Worm (Caenorhabditis elegans) whole organism, early embryonic: ENCODE measurements around the gene Y43F8C.11.
"Not testable (repeated sequence)": the region's sequence is repeated elsewhere in the genome, so short reads cannot be mapped to it uniquely, and the experiment has no call there.

Experiments used
- B0310.2 ChIP-seq: sonication (generic microtip); optimal IDR thresholded peaks from 2 replicates; lab custom pipeline; 2016; ENCODE audit warnings: mild to moderate bottlenecking, missing genetic modification characterization, missing compliant biosample characterization
- F13C5.2 ChIP-seq: sonication (generic microtip); optimal IDR thresholded peaks from 2 replicates; lab custom pipeline; 2017; ENCODE audit warnings: mild to moderate bottlenecking, missing genetic modification characterization, inconsistent platforms, missing compliant biosample characterization
- aly-1 ChIP-seq: sonication (generic microtip); optimal IDR thresholded peaks from 2 replicates; lab custom pipeline; 2016; ENCODE audit warnings: missing genetic modification characterization, missing compliant biosample characterization
- ama-1 ChIP-seq: fragments of 150-350 bp; optimal IDR thresholded peaks from 2 replicates; lab custom pipeline; 2014
- ceh-13 ChIP-seq: fragments of 200-800 bp; sonication (Bioruptor generic); optimal IDR thresholded peaks from 2 replicates; lab custom pipeline; 2018; ENCODE audit warnings: mild to moderate bottlenecking, missing genetic modification characterization, missing compliant biosample characterization
- ceh-36 ChIP-seq: sonication (generic microtip); optimal IDR thresholded peaks from 2 replicates; lab custom pipeline; 2016; ENCODE audit warnings: missing genetic modification characterization, inconsistent platforms, missing compliant biosample characterization
- ets-7 ChIP-seq: sonication (generic microtip); optimal IDR thresholded peaks from 2 replicates; lab custom pipeline; 2016; ENCODE audit warnings: missing genotype, missing genetic modification characterization, missing compliant biosample characterization
- flt-1 ChIP-seq: fragments of 200-800 bp; sonication (Bioruptor generic); IDR thresholded peaks from 2 replicates; pipeline ENCODE4 v1.3.6; 2022; ENCODE audit warnings: missing genetic modification characterization, missing compliant biosample characterization
- hmbx-1 ChIP-seq: sonication (generic microtip); optimal IDR thresholded peaks from 2 replicates; lab custom pipeline; 2016; ENCODE audit warnings: mild to moderate bottlenecking, missing genetic modification characterization, missing compliant biosample characterization
- hmg-4 ChIP-seq: fragments of 200-800 bp; sonication (Bioruptor generic); optimal IDR thresholded peaks from 2 replicates; lab custom pipeline; 2018; ENCODE audit warnings: mild to moderate bottlenecking, missing genetic modification characterization, missing compliant biosample characterization
- hnd-1 ChIP-seq: sonication (generic microtip); optimal IDR thresholded peaks from 2 replicates; lab custom pipeline; 2016; ENCODE audit warnings: missing genetic modification characterization, missing compliant biosample characterization
- pes-1 ChIP-seq: fragments of 200-800 bp; sonication (Bioruptor generic); IDR thresholded peaks from 2 replicates; pipeline ENCODE4 v1.3.6; 2022; ENCODE audit warnings: missing genetic modification reagents, missing genetic modification characterization, missing compliant biosample characterization
- scrt-1 ChIP-seq: fragments of 200-800 bp; sonication (Bioruptor generic); IDR thresholded peaks from 2 replicates; pipeline ENCODE4 v1.3.6; 2022; ENCODE audit warnings: missing genetic modification characterization, missing compliant biosample characterization
- sea-1 ChIP-seq: fragments of 200-800 bp; sonication (Bioruptor generic); conservative IDR thresholded peaks from 2 replicates; pipeline ENCODE4 v1.3.6; 2022; ENCODE audit warnings: missing genetic modification characterization, missing compliant biosample characterization
- tbx-11 ChIP-seq: fragments of 200-800 bp; sonication (Bioruptor generic); IDR thresholded peaks from 2 replicates; pipeline ENCODE4 v1.3.6; 2022; ENCODE audit warnings: missing genetic modification characterization, missing compliant biosample characterization
- tbx-37 ChIP-seq: fragments of 200-800 bp; sonication (Bioruptor generic); conservative IDR thresholded peaks from 2 replicates; pipeline ENCODE4 v1.3.6; 2022; ENCODE audit warnings: missing genetic modification reagents, missing genetic modification characterization, missing compliant biosample characterization
- tra-4 ChIP-seq: sonication (generic microtip); optimal IDR thresholded peaks from 2 replicates; lab custom pipeline; 2017; ENCODE audit warnings: missing genetic modification characterization, missing compliant biosample characterization

Y43F8C.11 gene

ce11 chrV:19691954-19692353 lies 21.9 kb downstream of the Y43F8C.11 start:
- TF ChIP-seq pes-1 (GFP tag; lab: Robert Waterston, UW) (no peak), tra-4 (tag; lab: Kevin White, UChicago) (no peak), hmg-4 (GFP tag; lab: Kevin White, UChicago) (no peak), aly-1 (tag; lab: Kevin White, UChicago) (no peak), ceh-36 (tag; lab: Kevin White, UChicago) (no peak), hmbx-1 (no peak)

- TF ChIP-seq hmbx-1 (no peak), tbx-37 (GFP tag; lab: Robert Waterston, UW) (no peak), pes-1 (GFP tag; lab: Robert Waterston, UW) (no peak), tra-4 (tag; lab: Kevin White, UChicago) (no peak), sea-1 (no peak), hnd-1 (tag; lab: Kevin White, UChicago) (no peak), ets-7 (tag; lab: Kevin White, UChicago) (no peak), flt-1 (GFP tag; lab: Robert Waterston, UW) (no peak), aly-1 (tag; lab: Kevin White, UChicago) (no peak), hmg-4 (GFP tag; lab: Kevin White, UChicago) (no peak), F13C5.2 (tag; lab: Kevin White, UChicago) (no peak), ceh-36 (tag; lab: Kevin White, UChicago) (no peak), tbx-11 (GFP tag; lab: Robert Waterston, UW) (no peak), ceh-13 (no peak), B0310.2 (tag; lab: Kevin White, UChicago) (no peak), ama-1 (no peak), scrt-1 (GFP tag; lab: Robert Waterston, UW) (no peak)
Measured at ce11 chrV:19697348-19698172, 27.5 kb downstream of the Y43F8C.11 start, which contains the start of the genes Y43F8C.13 and ani-3. Gene Y43F8C.13 (minus strand): TSS chrV:19697398. Gene ani-3 (plus strand): TSS chrV:19697732.

- no peak for TF ChIP-seq hmg-4 (GFP tag; lab: Kevin White, UChicago)
- TF ChIP-seq sea-1, result no peak
- TF ChIP-seq tra-4 (tag; lab: Kevin White, UChicago), result no peak
- TF ChIP-seq ceh-13, result no peak
- no peak for TF ChIP-seq scrt-1 (GFP tag; lab: Robert Waterston, UW)
- no peak for TF ChIP-seq tbx-11 (GFP tag; lab: Robert Waterston, UW)
- TF ChIP-seq F13C5.2 (tag; lab: Kevin White, UChicago), result no peak
- TF ChIP-seq ama-1, result no peak
- TF ChIP-seq B0310.2 (tag; lab: Kevin White, UChicago), result no peak
- TF ChIP-seq ceh-36 (tag; lab: Kevin White, UChicago), result no peak
Measured at ce11 chrV:19708849-19709248, 38.8 kb downstream of the Y43F8C.11 start, which contains the start of gene srv-3. Gene srv-3 (minus strand): TSS chrV:19708949.

- TF ChIP-seq hmbx-1; hnd-1 (tag; lab: Kevin White, UChicago); B0310.2 (tag; lab: Kevin White, UChicago): not testable (repeated sequence)
Measured at ce11 chrV:19710514-19710913, 40.5 kb downstream of the Y43F8C.11 start, which contains the start of gene Y43F8C.15. Gene Y43F8C.15 (minus strand): TSS chrV:19710614.

ce11 chrV:19711646-19712045 lies 41.6 kb downstream of the Y43F8C.11 start, which contains the start of gene Y43F8C.23:
Gene Y43F8C.23 (minus strand): TSS chrV:19711746.
- TF ChIP-seq flt-1 (GFP tag; lab: Robert Waterston, UW); hnd-1 (tag; lab: Kevin White, UChicago); pes-1 (GFP tag; lab: Robert Waterston, UW): not testable (repeated sequence)

- TF ChIP-seq ama-1 (no peak), hnd-1 (tag; lab: Kevin White, UChicago) (no peak), aly-1 (tag; lab: Kevin White, UChicago) (no peak), B0310.2 (tag; lab: Kevin White, UChicago) (no peak), pes-1 (GFP tag; lab: Robert Waterston, UW) (no peak), tbx-37 (GFP tag; lab: Robert Waterston, UW) (no peak), hmbx-1 (no peak), tra-4 (tag; lab: Kevin White, UChicago) (no peak), hmg-4 (GFP tag; lab: Kevin White, UChicago) (no peak), ets-7 (tag; lab: Kevin White, UChicago) (no peak), flt-1 (GFP tag; lab: Robert Waterston, UW) (no peak)
Measured at ce11 chrV:19715419-19715818, 45.4 kb downstream of the Y43F8C.11 start, which contains the start of gene Y43F8C.16. Gene Y43F8C.16 (minus strand): TSS chrV:19715519.

ce11 chrV:19715847-19716246 lies 45.8 kb downstream of the Y43F8C.11 start, which contains the start of gene Y43F8C.17:
Gene Y43F8C.17 (plus strand): TSS chrV:19716147.
- TF ChIP-seq ets-7 (tag; lab: Kevin White, UChicago), result no peak
- no peak for TF ChIP-seq flt-1 (GFP tag; lab: Robert Waterston, UW)
- TF ChIP-seq hmbx-1, result no peak
- no peak for TF ChIP-seq hnd-1 (tag; lab: Kevin White, UChicago)
- no peak for TF ChIP-seq tbx-37 (GFP tag; lab: Robert Waterston, UW)
- no peak for TF ChIP-seq pes-1 (GFP tag; lab: Robert Waterston, UW)
- TF ChIP-seq F13C5.2 (tag; lab: Kevin White, UChicago), result no peak
- TF ChIP-seq sea-1, result no peak
- TF ChIP-seq ceh-36 (tag; lab: Kevin White, UChicago), result no peak
- no peak for TF ChIP-seq ama-1
- no peak for TF ChIP-seq ceh-13
- TF ChIP-seq hmg-4 (GFP tag; lab: Kevin White, UChicago), result no peak
- TF ChIP-seq tbx-11 (GFP tag; lab: Robert Waterston, UW), result no peak
- TF ChIP-seq aly-1 (tag; lab: Kevin White, UChicago), result no peak
- no peak for TF ChIP-seq scrt-1 (GFP tag; lab: Robert Waterston, UW)
- no peak for TF ChIP-seq tra-4 (tag; lab: Kevin White, UChicago)
- TF ChIP-seq B0310.2 (tag; lab: Kevin White, UChicago), result no peak
